Worm (Caenorhabditis elegans): ENCODE data around the gene prmt-5.
A peak's percentile ranks its signal among the peaks of the same experiment; 100 is the strongest.

Gene prmt-5

ce11 chrIII:5229511-5230250 lies 674 bp upstream of the prmt-5 start:
- TF ChIP-seq efl-1 (GFP tag; optimal IDR thresholded peaks at IDR 0.05): no peak
- no peak for TF ChIP-seq T07F8.4 (tag; optimal IDR thresholded peaks at IDR 0.05)
- peak; percentile 4 for TF ChIP-seq ZK185.1 (tag; optimal IDR thresholded peaks at IDR 0.05; ENCODE audit: poor library complexity, severe bottlenecking)
- TF ChIP-seq madf-3 (GFP tag; IDR thresholded peaks at IDR 0.05): 0 out of 2 replicates have a peak, but pooled peaks have one; percentile 28
- 0 out of 2 replicates have a peak, but pooled peaks have one; percentile 27 for TF ChIP-seq F37B4.10 (GFP tag; IDR thresholded peaks at IDR 0.05)
- no peak for TF ChIP-seq Y53F4B.3 (GFP tag; IDR thresholded peaks at IDR 0.05)
- no peak for TF ChIP-seq ztf-3 (GFP tag; optimal IDR thresholded peaks at IDR 0.05)
- TF ChIP-seq nfya-2 (GFP tag; IDR thresholded peaks at IDR 0.05): no peak
- TF ChIP-seq him-1 (tag; optimal IDR thresholded peaks at IDR 0.05): no peak
- TF ChIP-seq aptf-3 (GFP tag; IDR thresholded peaks at IDR 0.05): no peak
- TF ChIP-seq Y53G8AR.9 (GFP tag; conservative IDR thresholded peaks at IDR 0.05): peak; percentile 34; the same call in 1 of the 2 replicates
- 0 out of 2 replicates have a peak, but pooled peaks have one; percentile 60 for TF ChIP-seq ceh-58 (GFP tag; IDR thresholded peaks at IDR 0.05)
- TF ChIP-seq lag-1 (GFP tag; IDR thresholded peaks at IDR 0.05): no peak

- no peak for TF ChIP-seq nhr-179 (tag; optimal IDR thresholded peaks at IDR 0.05)
- TF ChIP-seq hmg-1.2 (GFP tag; IDR thresholded peaks at IDR 0.05): no peak
- TF ChIP-seq lag-1 (GFP tag; IDR thresholded peaks at IDR 0.05): no peak
- no peak for TF ChIP-seq madf-8 (GFP tag; conservative IDR thresholded peaks at IDR 0.05)
- TF ChIP-seq egl-44 (GFP tag; IDR thresholded peaks at IDR 0.05): no peak
- TF ChIP-seq C06A6.2 (GFP tag; conservative IDR thresholded peaks at IDR 0.05): no peak
- TF ChIP-seq mcd-1 (GFP tag; IDR thresholded peaks at IDR 0.05): no peak
- TF ChIP-seq ztf-6 (GFP tag; IDR thresholded peaks at IDR 0.05): no peak
- TF ChIP-seq unc-62 (GFP tag; optimal IDR thresholded peaks at IDR 0.05): no peak
- TF ChIP-seq madf-10 (tag; optimal IDR thresholded peaks at IDR 0.05): no peak
- TF ChIP-seq ceh-91 (GFP tag; IDR thresholded peaks at IDR 0.05): no peak
- no peak for TF ChIP-seq madf-6 (GFP tag; IDR thresholded peaks at IDR 0.05)
- no peak for TF ChIP-seq ztf-26 (tag; optimal IDR thresholded peaks at IDR 0.05)
- TF ChIP-seq dpl-1 (GFP tag; optimal IDR thresholded peaks at IDR 0.05): no peak
Observed at ce11 chrIII:5233140-5233539, 2.8 kb downstream of the prmt-5 start.

- TF ChIP-seq lin-35 (GFP tag; optimal IDR thresholded peaks at IDR 0.05) (peak in 1 of 3 experiments; percentile 1), somi-1 (GFP tag; optimal IDR thresholded peaks at IDR 0.05) (no peak), ceh-91 (GFP tag; IDR thresholded peaks at IDR 0.05) (no peak)
Observed at ce11 chrIII:5234312-5234711, 4.0 kb downstream of the prmt-5 start, which contains the start of gene mrps-26. mrps-26 (plus strand) TSS chrIII:5234612.

- no peak for TF ChIP-seq let-607 (tag; optimal IDR thresholded peaks at IDR 0.05)
- no peak for TF ChIP-seq pbrm-1 (GFP tag; IDR thresholded peaks at IDR 0.05)
- no peak for TF ChIP-seq Y67H2A.10 (GFP tag; conservative IDR thresholded peaks at IDR 0.05)
- TF ChIP-seq ztf-25 (GFP tag; IDR thresholded peaks at IDR 0.05): no peak
- no peak for TF ChIP-seq B0019.2 (GFP tag; conservative IDR thresholded peaks at IDR 0.05)
- no peak for TF ChIP-seq bed-1 (GFP tag; IDR thresholded peaks at IDR 0.05)
- TF ChIP-seq repo-1 (tag; optimal IDR thresholded peaks at IDR 0.05): no peak
- TF ChIP-seq tbp1 (GFP tag; optimal IDR thresholded peaks at IDR 0.05): no peak
- TF ChIP-seq zfh-2 (GFP tag; conservative IDR thresholded peaks at IDR 0.05): no peak
- TF ChIP-seq madf-10 (tag; optimal IDR thresholded peaks at IDR 0.05): no peak
- TF ChIP-seq ceh-27 (GFP tag; optimal IDR thresholded peaks at IDR 0.05): no peak
- TF ChIP-seq C17E4.6 (GFP tag; IDR thresholded peaks at IDR 0.05): no peak
- no peak for TF ChIP-seq attf-3 (GFP tag; conservative IDR thresholded peaks at IDR 0.05)
Observed at ce11 chrIII:5236104-5236503, 5.7 kb downstream of the prmt-5 start, which contains the start of gene prx-10. prx-10 (plus strand) TSS chrIII:5236404.
